Worm (Caenorhabditis elegans): ENCODE measurements around the gene Y73C8C.4.

ce11 chrV:3144494-3144893 lies 42.5 kb upstream of the Y73C8C.4 start, which contains the start of gene srab-10:
- TF ChIP-seq ama-1 (optimal IDR thresholded peaks at IDR 0.05) (no peak), F13C5.2 (tag; optimal IDR thresholded peaks at IDR 0.05) (no peak), hmg-4 (GFP tag; optimal IDR thresholded peaks at IDR 0.05) (no peak), sea-1 (GFP tag; conservative IDR thresholded peaks at IDR 0.05) (no peak), pes-1 (GFP tag; IDR thresholded peaks at IDR 0.05) (no peak), ets-7 (tag; optimal IDR thresholded peaks at IDR 0.05) (no peak), flt-1 (GFP tag; IDR thresholded peaks at IDR 0.05) (no peak), hnd-1 (tag; optimal IDR thresholded peaks at IDR 0.05) (no peak)

Measured in whole organism, early embryonic.